Worm (Caenorhabditis elegans): Measurements from ENCODE around the gene srd-28.

Gene srd-28

ce11 chrV:15276915-15277314 lies 26.5 kb downstream of the srd-28 start, which contains the start of gene srw-17:
Gene srw-17 (minus strand): TSS chrV:15277015.
- no peak for TF ChIP-seq ceh-20 (GFP tag; IDR thresholded peaks at IDR 0.05)
- TF ChIP-seq nhr-11 (tag; optimal IDR thresholded peaks at IDR 0.05): peak; percentile 19
- TF ChIP-seq daf-12 (tag; optimal IDR thresholded peaks at IDR 0.05): no peak
- TF ChIP-seq zfp-3 (GFP tag; conservative IDR thresholded peaks at IDR 0.05): no peak
- no peak for TF ChIP-seq lim-7 (GFP tag; IDR thresholded peaks at IDR 0.05)

- TF ChIP-seq hmg-1.1 (GFP tag; IDR thresholded peaks at IDR 0.05) (no peak), daf-8 (GFP tag; IDR thresholded peaks at IDR 0.05) (no peak)
These were observed 31.0 kb downstream of the srd-28 start, which contains the start of the genes srw-19 and srx-51 for ce11 chrV:15281279-15281949. Gene srw-19 (minus strand): TSS chrV:15281379. Gene srx-51 (plus strand): TSS chrV:15281899.

- TF ChIP-seq dmd-6 (GFP tag; IDR thresholded peaks at IDR 0.05) (peak; percentile 96), zfp-2 (tag; optimal IDR thresholded peaks at IDR 0.05) (no peak)
These were observed 35.6 kb downstream of the srd-28 start for ce11 chrV:15285984-15286383.

DNA sequence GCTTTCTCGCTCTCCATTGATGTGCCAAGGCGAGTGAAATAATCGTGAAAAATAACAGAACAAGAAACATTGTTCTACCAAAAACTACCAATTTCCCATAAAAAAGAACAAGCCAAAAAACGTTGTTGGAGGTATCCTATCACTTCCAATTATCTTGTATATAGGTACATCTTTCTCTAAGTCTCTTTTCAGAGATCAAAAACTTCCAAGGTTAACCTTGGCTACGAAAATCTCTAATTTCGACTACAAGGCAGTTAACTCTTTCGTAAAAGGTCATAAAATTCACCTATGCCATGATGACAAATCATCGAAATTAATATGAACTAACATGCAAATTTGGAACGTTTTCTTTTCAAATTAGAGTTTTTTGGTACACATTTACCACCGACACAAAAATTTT lies 37.5 kb downstream of the srd-28 start, which contains the start of gene cyp-34A1:
cyp-34A1 (minus strand) TSS at position 101 of the 400 bp plus-strand sequence.
- TF ChIP-seq unc-62 (GFP tag; optimal IDR thresholded peaks at IDR 0.05 in 1 of 2): no peak
- no peak for TF ChIP-seq unc-62 (tag; optimal IDR thresholded peaks at IDR 0.05)
- TF ChIP-seq mxl-3 (GFP tag; optimal IDR thresholded peaks at IDR 0.05): no peak
- no peak for TF ChIP-seq lin-38 (GFP tag; IDR thresholded peaks at IDR 0.05)
- TF ChIP-seq Y48G9A.11 (GFP tag; IDR thresholded peaks at IDR 0.05): no peak
- TF ChIP-seq ceh-44 (GFP tag; IDR thresholded peaks at IDR 0.05): no peak
- no peak for TF ChIP-seq lir-3 (tag; optimal IDR thresholded peaks at IDR 0.05)
- TF ChIP-seq ceh-32 (tag; optimal IDR thresholded peaks at IDR 0.05; ENCODE audit: poor library complexity): no peak

ce11 chrV:15290995-15291394 lies 40.6 kb downstream of the srd-28 start, which contains the start of gene cyp-34A2:
Gene cyp-34A2 (minus strand): TSS chrV:15291095.
- TF ChIP-seq ztf-11 (tag; optimal IDR thresholded peaks at IDR 0.05): no peak
- no peak for TF ChIP-seq ztf-7 (tag; optimal IDR thresholded peaks at IDR 0.05)
- no peak for TF ChIP-seq dve-1 (tag; optimal IDR thresholded peaks at IDR 0.05; ENCODE audit: insufficient read depth)
- TF ChIP-seq mxl-2 (GFP tag; conservative IDR thresholded peaks at IDR 0.05): no peak
- TF ChIP-seq Y5F2A.4 (GFP tag; optimal IDR thresholded peaks at IDR 0.05): no peak
- no peak for TF ChIP-seq nhr-10 (tag; optimal IDR thresholded peaks at IDR 0.05)
- no peak for TF ChIP-seq spr-3 (GFP tag; optimal IDR thresholded peaks at IDR 0.05)

DNA sequence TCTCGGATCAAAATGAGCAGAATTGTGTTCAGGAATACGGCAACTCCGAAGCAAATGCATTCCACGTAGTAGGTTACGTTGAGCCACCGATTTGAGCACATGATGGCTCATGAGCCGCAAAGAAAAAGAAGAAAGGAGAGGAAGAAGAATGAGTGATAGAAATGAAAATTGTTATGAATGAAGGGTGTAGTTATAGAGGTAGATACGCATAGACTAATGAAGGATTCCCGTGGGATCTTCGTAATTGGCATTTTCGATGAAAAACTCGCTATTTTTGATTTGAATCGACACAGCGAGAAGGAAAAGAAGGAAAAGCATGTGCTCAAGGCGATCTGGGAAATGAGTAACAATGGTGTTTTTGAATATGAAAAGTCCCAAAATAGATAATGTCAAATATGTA lies 43.5 kb downstream of the srd-28 start, which contains the start of gene str-96:
str-96 (minus strand) TSS at position 101 of the 400 bp plus-strand sequence.
- TF ChIP-seq daf-12 (tag; optimal IDR thresholded peaks at IDR 0.05) (no peak), set-16 (GFP tag; IDR thresholded peaks at IDR 0.05) (no peak), gei-8 (GFP tag; optimal IDR thresholded peaks at IDR 0.05) (no peak), F37D6.2 (tag; optimal IDR thresholded peaks at IDR 0.05) (no peak), zip-2 (tag; optimal IDR thresholded peaks at IDR 0.05) (no peak), lin-38 (GFP tag; IDR thresholded peaks at IDR 0.05) (no peak), attf-4 (tag; optimal IDR thresholded peaks at IDR 0.05) (no peak)

ce11 chrV:15298597-15298996 lies 48.2 kb downstream of the srd-28 start, which contains the start of gene cpr-3:
Gene cpr-3 (minus strand): TSS chrV:15298700.
- no peak for TF ChIP-seq T20F7.1 (GFP tag; optimal IDR thresholded peaks at IDR 0.05)
- TF ChIP-seq nhr-76 (tag; optimal IDR thresholded peaks at IDR 0.05): no peak
- no peak for TF ChIP-seq dmd-9 (GFP tag; IDR thresholded peaks at IDR 0.05)
- peak; percentile 73 for TF ChIP-seq dve-1 (tag; optimal IDR thresholded peaks at IDR 0.05; ENCODE audit: insufficient read depth)
- TF ChIP-seq mdl-1 (tag; optimal IDR thresholded peaks at IDR 0.05): peak in 1 of 2 experiments; percentile 30
- no peak for TF ChIP-seq ama-1 (optimal IDR thresholded peaks at IDR 0.05)
- no peak for TF ChIP-seq hlh-11 (tag; optimal IDR thresholded peaks at IDR 0.05)
- TF ChIP-seq sdz-12 (GFP tag; optimal IDR thresholded peaks at IDR 0.05): no peak
- TF ChIP-seq hlh-30 (tag; optimal IDR thresholded peaks at IDR 0.05; ENCODE audit: insufficient read depth): peak; percentile 49
- no peak for TF ChIP-seq cey-2 (tag; optimal IDR thresholded peaks at IDR 0.05; ENCODE audit: borderline replicate concordance, insufficient read depth)
- no peak for TF ChIP-seq dpl-1 (GFP tag; optimal IDR thresholded peaks at IDR 0.05)
- peak; percentile 95 for TF ChIP-seq dmd-6 (GFP tag; IDR thresholded peaks at IDR 0.05)
- no peak for TF ChIP-seq Y75B8A.6 (GFP tag; IDR thresholded peaks at IDR 0.05)
